Worm (Caenorhabditis elegans): Measurements from ENCODE around the gene Y49F6A.12.
"Not testable (repeated sequence)": the region's sequence is repeated elsewhere in the genome, so short reads cannot be mapped to it uniquely, and the experiment has no call there.

The Y49F6A.12 gene

ce11 chrII:3567576-3567975 lies 27.9 kb upstream of the Y49F6A.12 start (continued):
- TF ChIP-seq snpc-1.1 (tag; optimal IDR thresholded peaks at IDR 0.05; ENCODE audit: insufficient read depth) (peak; percentile 80), snpc-4 (tag; optimal IDR thresholded peaks at IDR 0.05) (peak in 2 of 4 experiments; percentile 61 to 85), ceh-40 (GFP tag; IDR thresholded peaks at IDR 0.05) (peak; percentile 61; the same call in 1 of the 2 replicates), ets-4 (GFP tag; optimal IDR thresholded peaks at IDR 0.05) (peak; percentile 22), ceh-27 (GFP tag; optimal IDR thresholded peaks at IDR 0.05) (peak; percentile 60), madf-10 (tag; optimal IDR thresholded peaks at IDR 0.05) (peak; percentile 64), fkh-3 (tag; optimal IDR thresholded peaks at IDR 0.05) (peak; percentile 18), nhr-80 (tag; optimal IDR thresholded peaks at IDR 0.05) (peak; percentile 14), Y95B8A.8 (GFP tag; IDR thresholded peaks at IDR 0.05) (0 out of 2 replicates have a peak, but pooled peaks have one; percentile 38), lin-54 (GFP tag; optimal IDR thresholded peaks at IDR 0.05) (peak; percentile 55), lin-26 (GFP tag; IDR thresholded peaks at IDR 0.05) (peak; percentile 97), Y53G8AR.9 (GFP tag; conservative IDR thresholded peaks at IDR 0.05) (peak; percentile 72), mxl-1 (tag; optimal IDR thresholded peaks at IDR 0.05) (peak; percentile 34), gei-17 (GFP tag; optimal IDR thresholded peaks at IDR 0.05) (peak; percentile 2), ztf-28 (GFP tag; IDR thresholded peaks at IDR 0.05) (peak; percentile 65; the same call in 1 of the 2 replicates), snpc-1.3 (tag; optimal IDR thresholded peaks at IDR 0.05; ENCODE audit: insufficient read depth) (peak; percentile 47), atf-7 (tag; optimal IDR thresholded peaks at IDR 0.05) (peak; percentile 70), efl-1 (GFP tag; optimal IDR thresholded peaks at IDR 0.05) (peak; percentile 22), die-1 (tag; optimal IDR thresholded peaks at IDR 0.05) (peak; percentile 83), mes-4 (tag; optimal IDR thresholded peaks at IDR 0.05) (peak; percentile 70), hmg-20 (GFP tag; IDR thresholded peaks at IDR 0.05) (0 out of 2 replicates have a peak, but pooled peaks have one; percentile 66), lir-1 (GFP tag; conservative IDR thresholded peaks at IDR 0.05) (peak; percentile 64; the same call in 1 of the 2 replicates), lsl-1 (GFP tag; optimal IDR thresholded peaks at IDR 0.05) (peak; percentile 61), ceh-91 (GFP tag; IDR thresholded peaks at IDR 0.05) (peak; percentile 57), ztf-18 (tag; optimal IDR thresholded peaks at IDR 0.05) (peak; percentile 50), mcd-1 (GFP tag; IDR thresholded peaks at IDR 0.05) (peak; percentile 69), him-1 (tag; optimal IDR thresholded peaks at IDR 0.05) (peak; percentile 92), hmg-1.2 (GFP tag; IDR thresholded peaks at IDR 0.05) (peak; percentile 74), nfyb-1 (GFP tag; IDR thresholded peaks at IDR 0.05) (peak; percentile 86)
- not testable (repeated sequence) for TF ChIP-seq snpc-4 (GFP tag; optimal IDR thresholded peaks at IDR 0.05)

DNA sequence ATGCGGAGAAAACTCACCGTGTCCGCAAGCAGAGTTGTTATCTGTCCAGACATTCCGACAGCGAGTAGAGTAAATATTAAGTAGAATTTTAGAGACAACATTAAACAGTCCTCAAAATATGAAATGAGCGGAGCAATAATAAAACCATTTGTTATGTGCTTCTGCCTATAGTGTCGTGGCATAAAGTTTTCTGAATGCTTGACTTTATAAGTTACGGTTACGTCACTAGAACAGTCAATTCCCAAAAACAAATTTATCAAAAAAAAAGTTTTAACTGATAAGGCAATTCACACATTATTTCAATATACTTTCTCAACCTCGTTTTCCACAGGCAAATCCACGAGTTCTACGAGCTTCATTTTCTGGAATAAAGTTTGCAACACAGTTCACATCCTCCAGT lies 26.3 kb upstream of the Y49F6A.12 start, which contains the start of gene clec-127:
Gene clec-127 (minus strand): TSS at position 101 of the 400 bp plus-strand sequence.
- TF ChIP-seq Y67H2A.10 (GFP tag; conservative IDR thresholded peaks at IDR 0.05) (no peak), mes-4 (tag; optimal IDR thresholded peaks at IDR 0.05) (no peak), Y95B8A.8 (GFP tag; IDR thresholded peaks at IDR 0.05) (no peak)

DNA sequence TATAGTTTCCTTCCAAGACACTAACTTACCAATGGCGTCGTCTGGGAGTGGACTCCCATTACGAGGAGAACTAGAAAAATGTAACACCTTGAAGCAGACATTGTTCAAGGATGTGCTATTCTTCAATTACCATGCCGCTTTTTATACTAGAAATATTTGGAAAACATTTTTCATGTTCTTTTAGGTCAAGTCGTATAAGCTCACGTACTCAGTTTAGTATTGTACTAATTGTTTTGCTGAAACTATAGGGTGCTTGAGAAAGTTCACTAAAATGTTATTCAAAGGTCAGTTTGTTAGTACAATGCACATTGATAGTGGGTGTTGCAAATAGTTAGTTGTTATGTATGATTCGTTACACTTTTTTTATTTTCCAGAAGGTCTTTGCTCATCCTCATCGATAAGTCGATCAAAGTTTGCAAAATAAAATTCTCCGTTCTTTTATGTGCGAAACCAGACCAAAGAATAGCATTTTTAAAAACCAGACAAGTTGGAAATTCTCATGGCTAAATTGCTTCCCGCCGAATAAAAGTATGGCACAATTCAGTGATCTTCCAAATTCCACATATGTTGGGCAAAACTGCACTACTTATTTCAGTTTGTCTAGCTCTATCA lies 24.4 kb upstream of the Y49F6A.12 start, which contains the start of the genes clec-128 and clec-129:
Gene clec-128 (minus strand): TSS at position 101 of the 612 bp plus-strand sequence.
Gene clec-129 (plus strand): TSS at position 562 of the 612 bp plus-strand sequence.
- TF ChIP-seq repo-1 (tag; optimal IDR thresholded peaks at IDR 0.05) (no peak), lin-40 (tag; optimal IDR thresholded peaks at IDR 0.05) (no peak), ztf-22 (GFP tag; optimal IDR thresholded peaks at IDR 0.05) (no peak), T26A5.8 (tag; optimal IDR thresholded peaks at IDR 0.05) (no peak), bed-2 (GFP tag; IDR thresholded peaks at IDR 0.05) (no peak), pha-4 (tag; optimal IDR thresholded peaks at IDR 0.05) (no peak), lin-54 (GFP tag; optimal IDR thresholded peaks at IDR 0.05) (no peak), dpff-1 (tag; optimal IDR thresholded peaks at IDR 0.05) (no peak)
